Worm (Caenorhabditis elegans) whole organism, L2 larva: ENCODE measurements around the gene idpa-2.
A peak's percentile ranks its signal among the peaks of the same experiment; 100 is the strongest.

Source experiments
- aly-2 ChIP-seq: fragments of 150-350 bp; optimal IDR thresholded peaks from 2 replicates; lab custom pipeline; 2014; ENCODE audit warnings: missing biosample characterization, missing genetic modification characterization
- gmeb-1 ChIP-seq: fragments of 150-350 bp; optimal IDR thresholded peaks from 2 replicates; lab custom pipeline; 2014; ENCODE audit warnings: missing biosample characterization, missing genetic modification characterization
- nhr-10 ChIP-seq: sonication (generic microtip); optimal IDR thresholded peaks from 2 replicates; lab custom pipeline; 2017; ENCODE audit warnings: missing biosample characterization, missing genetic modification characterization
- nhr-77 ChIP-seq: fragments of 150-350 bp; optimal IDR thresholded peaks from 2 replicates; lab custom pipeline; 2014; ENCODE audit warnings: missing biosample characterization, missing genetic modification characterization

- TF ChIP-seq nhr-77 (tag; lab: Kevin White, UChicago) (no peak), nhr-10 (tag; lab: Kevin White, UChicago) (no peak), gmeb-1 (peak; percentile 15), aly-2 (tag; lab: Kevin White, UChicago) (no peak)
These were observed 21.1 kb upstream of the idpa-2 start for ce11 chrII:8813659-8814058.
